Worm (Caenorhabditis elegans) whole organism, young adult: Measurements from ENCODE around the gene suf-1.

ENCODE experiments used
- F39B2.1 ChIP-seq: fragments of 200-800 bp; sonication (Bioruptor generic); IDR thresholded peaks from 2 replicates; pipeline ENCODE4 v1.3.6; 2022; ENCODE audit warnings: missing genetic modification reagents, missing genetic modification characterization, missing compliant biosample characterization
- ama-1 ChIP-seq, 3 experiments: fragments of 150-350 bp in 1 of 3; sonication (generic microtip) in 2 of 3; optimal IDR thresholded peaks; 2 replicates each; lab custom pipeline; 2014 to 2018; ENCODE audit warnings: missing biosample characterization in 2 of 3, missing genetic modification characterization in 2 of 3, missing genetic modification reagents in 2 of 3
- egrh-3 ChIP-seq: fragments of 200-800 bp; sonication (Bioruptor generic); IDR thresholded peaks from 2 replicates; pipeline ENCODE4 v1.3.6; 2022; ENCODE audit warnings: missing genetic modification reagents, missing genetic modification characterization, missing compliant biosample characterization
- hmg-1.2 ChIP-seq: fragments of 200-800 bp; sonication (Bioruptor generic); IDR thresholded peaks from 2 replicates; pipeline ENCODE4 v1.3.6; 2022; ENCODE audit warnings: missing genetic modification reagents, missing genetic modification characterization, missing compliant biosample characterization
- mes-4 ChIP-seq: sonication (generic microtip); optimal IDR thresholded peaks from 2 replicates; lab custom pipeline; 2016; ENCODE audit warnings: missing genotype, missing genetic modification characterization, missing compliant biosample characterization
- nfya-1 ChIP-seq: sonication (generic microtip); optimal IDR thresholded peaks from 2 replicates; lab custom pipeline; 2017; ENCODE audit warnings: antibody characterized with exemption, missing compliant biosample characterization, missing genetic modification characterization, borderline replicate concordance; ENCODE audit not compliant: insufficient read depth
- rec-8 ChIP-seq, 2 experiments: sonication (generic microtip); optimal IDR thresholded peaks; 2 replicates each; lab custom pipeline; 2016; ENCODE audit warnings: mild to moderate bottlenecking in 2 of 2, missing genetic modification characterization in 2 of 2, missing genetic modification reagents in 2 of 2, missing genotype in 2 of 2, missing biosample characterization in 1 of 2, missing compliant biosample characterization in 1 of 2, moderate library complexity in 1 of 2
- snpc-4 ChIP-seq, 5 experiments: fragments of 150-350 bp in 1 of 5; sonication (generic microtip) in 4 of 5; optimal IDR thresholded peaks; 2 replicates each; lab custom pipeline; 2014 to 2018; ENCODE audit warnings: missing genetic modification characterization in 5 of 5, missing biosample characterization in 3 of 5, antibody characterized with exemption in 2 of 5, mild to moderate bottlenecking in 2 of 5, missing compliant biosample characterization in 2 of 5, missing genotype in 2 of 5, moderate library complexity in 2 of 5, missing genetic modification reagents in 1 of 5

DNA sequence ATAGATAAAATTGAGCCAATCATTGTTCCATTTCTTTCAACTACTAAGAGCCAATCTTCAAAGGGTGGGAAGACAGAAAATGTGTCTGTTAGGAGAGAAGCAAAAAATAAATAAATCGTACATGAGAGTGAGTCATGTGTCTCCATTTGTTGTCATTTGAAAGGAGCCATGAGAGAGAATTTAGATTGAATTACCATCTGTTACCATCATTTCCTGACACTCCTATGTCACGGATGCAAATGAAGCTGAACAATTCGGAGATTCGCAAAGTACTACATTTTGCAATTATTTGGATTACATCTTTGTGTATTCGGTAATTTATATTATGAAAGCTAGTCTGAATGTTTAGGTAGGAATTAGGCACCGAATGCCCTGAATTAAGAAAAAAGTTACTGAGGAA lies 15.2 kb upstream of the suf-1 start:
- TF ChIP-seq ama-1 (optimal IDR thresholded peaks at IDR 0.05; lab: Kevin White, UChicago) (no peak), ama-1 (GFP tag; optimal IDR thresholded peaks at IDR 0.05; lab: Kevin White, UChicago) (no peak), hmg-1.2 (GFP tag; lab: Robert Waterston, UW) (no peak), snpc-4 (GFP tag; optimal IDR thresholded peaks at IDR 0.05; lab: Kevin White, UChicago) (no peak), snpc-4 (tag; optimal IDR thresholded peaks at IDR 0.05; lab: Kevin White, UChicago) (no peak), nfya-1 (no peak), rec-8 (tag; optimal IDR thresholded peaks at IDR 0.05; lab: Kevin White, UChicago) (no peak), F39B2.1 (GFP tag; lab: Robert Waterston, UW) (no peak), mes-4 (tag; lab: Kevin White, UChicago) (no peak), egrh-3 (GFP tag; lab: Robert Waterston, UW) (no peak)
